Worm (Caenorhabditis elegans) whole organism, L1 larva: ENCODE data around the gene F13C5.5.

ENCODE experiments used
- ceh-82 ChIP-seq, 3 experiments: fragments of 150-350 bp in 1 of 3; sonication (generic microtip) in 2 of 3; optimal IDR thresholded peaks; 2 replicates each; lab custom pipeline; 2014 to 2017; ENCODE audit warnings: missing biosample characterization in 3 of 3, missing genetic modification characterization in 3 of 3
- ets-5 ChIP-seq: fragments of 200-800 bp; sonication (Bioruptor generic); IDR thresholded peaks from 2 replicates; pipeline ENCODE4 v1.3.6; 2022; ENCODE audit warnings: missing genetic modification characterization, missing compliant biosample characterization
- fos-1 ChIP-seq: fragments of 150-350 bp; optimal IDR thresholded peaks from 2 replicates; lab custom pipeline; 2014; ENCODE audit warnings: missing biosample characterization, missing genetic modification characterization
- lin-39 ChIP-seq: fragments of 150-350 bp; optimal IDR thresholded peaks from 2 replicates; lab custom pipeline; 2014; ENCODE audit warnings: missing biosample characterization, missing genetic modification reagents, missing genetic modification characterization
- lir-3 ChIP-seq: sonication (generic microtip); optimal IDR thresholded peaks from 2 replicates; lab custom pipeline; 2016; ENCODE audit warnings: mild to moderate bottlenecking, missing genetic modification characterization, moderate library complexity, missing compliant biosample characterization; ENCODE audit not compliant: poor library complexity
- unc-86 ChIP-seq: sonication (generic microtip); optimal IDR thresholded peaks from 2 replicates; lab custom pipeline; 2016; ENCODE audit warnings: missing genetic modification characterization, missing compliant biosample characterization

DNA sequence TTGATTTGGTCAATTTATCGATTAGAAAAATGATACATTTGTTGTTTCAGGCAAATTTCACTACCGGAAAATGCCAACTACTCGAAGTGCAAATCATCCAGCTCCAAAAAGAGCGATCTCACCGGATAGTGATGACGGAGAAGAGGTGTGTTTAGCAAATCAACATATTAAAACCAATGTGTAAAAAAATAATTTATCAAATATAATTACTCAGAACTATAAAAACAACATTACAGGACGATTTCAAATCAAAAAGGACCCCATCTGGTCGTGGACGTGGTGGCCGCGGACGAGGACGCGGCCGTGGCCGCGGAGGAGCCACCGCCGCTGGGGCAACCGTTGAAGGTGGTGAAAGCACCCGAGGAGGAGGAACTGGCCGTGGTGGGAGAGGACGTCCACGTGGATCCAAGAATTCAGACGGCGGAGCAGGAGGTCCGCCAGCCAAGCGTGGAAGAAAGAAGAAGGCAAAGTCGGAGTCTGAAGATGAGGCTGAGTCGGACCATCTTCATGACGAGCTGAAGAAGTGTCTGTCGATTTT is 14.3 kb downstream of the F13C5.5 start, which contains the start of gene F13C5.2:
- TF ChIP-seq fos-1 (tag; lab: Kevin White, UChicago): no peak
- TF ChIP-seq lir-3: no peak
- no peak for TF ChIP-seq ceh-82 (tag; optimal IDR thresholded peaks at IDR 0.05; lab: Kevin White, UChicago)
- TF ChIP-seq lin-39 (tag; lab: Kevin White, UChicago): no peak
- TF ChIP-seq unc-86 (tag; lab: Kevin White, UChicago): no peak
- no peak for TF ChIP-seq ets-5 (GFP tag; lab: Robert Waterston, UW)
